Worm (Caenorhabditis elegans) whole organism, young adult: ENCODE measurements around the gene F55A11.4.
A peak's percentile ranks its signal among the peaks of the same experiment; 100 is the strongest.

ENCODE experiments used
- B0336.3 ChIP-seq: fragments of 200-800 bp; sonication (Bioruptor generic); IDR thresholded peaks from 2 replicates; pipeline ENCODE4 v1.3.6; 2022; ENCODE audit warnings: missing genetic modification characterization, missing compliant biosample characterization
- C06A6.2 ChIP-seq: fragments of 200-800 bp; sonication (Bioruptor generic); conservative IDR thresholded peaks from 2 replicates; pipeline ENCODE4 v1.3.6; 2022; ENCODE audit warnings: missing genetic modification characterization, missing compliant biosample characterization
- D2030.7 ChIP-seq: fragments of 200-800 bp; sonication (Bioruptor generic); IDR thresholded peaks from 2 replicates; pipeline ENCODE4 v1.3.6; 2022; ENCODE audit warnings: missing genetic modification reagents, missing genetic modification characterization, missing compliant biosample characterization
- F22D6.2 ChIP-seq: sonication (generic microtip); optimal IDR thresholded peaks from 2 replicates; lab custom pipeline; 2016; ENCODE audit warnings: mild to moderate bottlenecking, missing genetic modification characterization, missing compliant biosample characterization
- F33H1.4 ChIP-seq: fragments of 200-800 bp; sonication (Bioruptor generic); IDR thresholded peaks from 2 replicates; pipeline ENCODE4 v1.3.6; 2022; ENCODE audit warnings: missing genetic modification reagents, missing genetic modification characterization, missing compliant biosample characterization
- F49E8.2 ChIP-seq: sonication (generic microtip); optimal IDR thresholded peaks from 3 replicates; lab custom pipeline; 2017; ENCODE audit warnings: missing genetic modification characterization, mild to moderate bottlenecking, missing compliant biosample characterization, antibody characterized with exemption, moderate library complexity; ENCODE audit not compliant: insufficient read depth
- F57A8.1 ChIP-seq: fragments of 200-800 bp; sonication (Bioruptor generic); optimal IDR thresholded peaks from 2 replicates; lab custom pipeline; 2018; ENCODE audit warnings: mild to moderate bottlenecking, missing genetic modification characterization, moderate library complexity, missing compliant biosample characterization
- K11D2.4 ChIP-seq: fragments of 200-800 bp; sonication (Bioruptor generic); IDR thresholded peaks from 2 replicates; pipeline ENCODE4 v1.3.6; 2022; ENCODE audit warnings: missing genetic modification reagents, missing genetic modification characterization, missing compliant biosample characterization
- K12H6.12 ChIP-seq: fragments of 200-800 bp; sonication (Bioruptor generic); optimal IDR thresholded peaks from 2 replicates; lab custom pipeline; 2018; ENCODE audit warnings: mild to moderate bottlenecking, missing genetic modification characterization, missing compliant biosample characterization
- Y79H2A.3 ChIP-seq: fragments of 200-800 bp; sonication (Bioruptor generic); conservative IDR thresholded peaks from 2 replicates; pipeline ENCODE4 v1.3.6; 2022; ENCODE audit warnings: missing genetic modification reagents, missing genetic modification characterization, missing compliant biosample characterization
- aptf-3 ChIP-seq: fragments of 200-800 bp; sonication (Bioruptor generic); IDR thresholded peaks from 2 replicates; pipeline ENCODE4 v1.3.6; 2022; ENCODE audit warnings: missing genetic modification characterization, missing compliant biosample characterization
- atf-7 ChIP-seq: sonication (generic microtip); optimal IDR thresholded peaks from 2 replicates; lab custom pipeline; 2017; ENCODE audit warnings: mild to moderate bottlenecking, missing genetic modification characterization, missing compliant biosample characterization
- athp-1 ChIP-seq: sonication (generic microtip); optimal IDR thresholded peaks from 2 replicates; lab custom pipeline; 2017; ENCODE audit warnings: mild to moderate bottlenecking, missing genetic modification characterization, missing compliant biosample characterization
- attf-5 ChIP-seq: fragments of 200-800 bp; sonication (Bioruptor generic); optimal IDR thresholded peaks from 2 replicates; lab custom pipeline; 2018; ENCODE audit warnings: mild to moderate bottlenecking, missing genetic modification characterization, missing compliant biosample characterization
- attf-6 ChIP-seq: fragments of 200-800 bp; sonication (Bioruptor generic); IDR thresholded peaks from 2 replicates; pipeline ENCODE4 v1.3.6; 2022; ENCODE audit warnings: missing genetic modification reagents, missing genetic modification characterization, missing compliant biosample characterization
- ccch-3 ChIP-seq: fragments of 200-800 bp; sonication (Bioruptor generic); optimal IDR thresholded peaks from 2 replicates; lab custom pipeline; 2018; ENCODE audit warnings: mild to moderate bottlenecking, missing genetic modification characterization, missing compliant biosample characterization
- cebp-1 ChIP-seq, 2 experiments: fragments of 200-800 bp in 1 of 2; sonication (Bioruptor generic) in 1 of 2; sonication (generic microtip) in 1 of 2; IDR thresholded peaks in 1 of 2; optimal IDR thresholded peaks in 1 of 2; 2 replicates each; pipeline versions ENCODE4 v1.3.6 to Lab custom; 2017 to 2022; ENCODE audit warnings: missing compliant biosample characterization in 2 of 2, missing genetic modification characterization in 2 of 2, mild to moderate bottlenecking in 1 of 2, missing genetic modification reagents in 1 of 2, moderate library complexity in 1 of 2
- cebp-2 ChIP-seq: fragments of 200-800 bp; sonication (Bioruptor generic); IDR thresholded peaks from 2 replicates; pipeline ENCODE4 v1.3.6; 2022; ENCODE audit warnings: missing genetic modification characterization, missing compliant biosample characterization
- ceh-100 ChIP-seq: fragments of 200-800 bp; sonication (Bioruptor generic); IDR thresholded peaks from 2 replicates; pipeline ENCODE4 v1.3.6; 2022; ENCODE audit warnings: missing genetic modification reagents, missing genetic modification characterization, missing compliant biosample characterization
- ceh-27 ChIP-seq: fragments of 200-800 bp; sonication (Bioruptor generic); optimal IDR thresholded peaks from 2 replicates; lab custom pipeline; 2018; ENCODE audit warnings: mild to moderate bottlenecking, missing genetic modification characterization, moderate library complexity, missing compliant biosample characterization
- ceh-91 ChIP-seq: fragments of 200-800 bp; sonication (Bioruptor generic); IDR thresholded peaks from 2 replicates; pipeline ENCODE4 v1.3.6; 2022; ENCODE audit warnings: missing genetic modification reagents, missing genetic modification characterization, missing compliant biosample characterization
- dpff-1 ChIP-seq: sonication (generic microtip); optimal IDR thresholded peaks from 2 replicates; lab custom pipeline; 2017; ENCODE audit warnings: mild to moderate bottlenecking, missing genetic modification characterization, missing compliant biosample characterization
- efl-1 ChIP-seq: fragments of 150-350 bp; optimal IDR thresholded peaks from 2 replicates; lab custom pipeline; 2014; ENCODE audit warnings: missing biosample characterization, missing genetic modification reagents, missing genetic modification characterization
- egl-18 ChIP-seq: fragments of 200-800 bp; sonication (Bioruptor generic); IDR thresholded peaks from 2 replicates; pipeline ENCODE4 v1.3.6; 2022; ENCODE audit warnings: missing genetic modification reagents, missing genetic modification characterization, missing compliant biosample characterization
- gei-17 ChIP-seq: fragments of 200-800 bp; sonication (Bioruptor generic); optimal IDR thresholded peaks from 2 replicates; lab custom pipeline; 2018; ENCODE audit warnings: mild to moderate bottlenecking, missing genetic modification characterization, missing compliant biosample characterization
- him-1 ChIP-seq: sonication (generic microtip); optimal IDR thresholded peaks from 2 replicates; lab custom pipeline; 2016; ENCODE audit warnings: missing genotype, missing genetic modification reagents, missing genetic modification characterization, missing compliant biosample characterization
- hlh-12 ChIP-seq: sonication (generic microtip); optimal IDR thresholded peaks from 2 replicates; lab custom pipeline; 2016; ENCODE audit warnings: missing genetic modification characterization, missing compliant biosample characterization
- hmg-1.2 ChIP-seq: fragments of 200-800 bp; sonication (Bioruptor generic); IDR thresholded peaks from 2 replicates; pipeline ENCODE4 v1.3.6; 2022; ENCODE audit warnings: missing genetic modification reagents, missing genetic modification characterization, missing compliant biosample characterization
- hmg-20 ChIP-seq: fragments of 200-800 bp; sonication (Bioruptor generic); IDR thresholded peaks from 2 replicates; pipeline ENCODE4 v1.3.6; 2022; ENCODE audit warnings: missing genetic modification reagents, missing genetic modification characterization, missing compliant biosample characterization
- lin-40 ChIP-seq: sonication (generic microtip); optimal IDR thresholded peaks from 2 replicates; lab custom pipeline; 2016; ENCODE audit warnings: missing genetic modification characterization, mild to moderate bottlenecking, missing compliant biosample characterization, missing genotype, missing genetic modification reagents
- lin-54 ChIP-seq: fragments of 200-800 bp; sonication (Bioruptor generic); optimal IDR thresholded peaks from 2 replicates; lab custom pipeline; 2018; ENCODE audit warnings: mild to moderate bottlenecking, missing genetic modification characterization, missing compliant biosample characterization
- lir-1 ChIP-seq: fragments of 200-800 bp; sonication (Bioruptor generic); conservative IDR thresholded peaks from 2 replicates; pipeline ENCODE4 v1.3.6; 2022; ENCODE audit warnings: missing genetic modification reagents, missing genetic modification characterization, missing compliant biosample characterization
- lsl-1 ChIP-seq: fragments of 200-800 bp; sonication (Bioruptor generic); optimal IDR thresholded peaks from 2 replicates; lab custom pipeline; 2018; ENCODE audit warnings: mild to moderate bottlenecking, missing genetic modification characterization, moderate library complexity, missing compliant biosample characterization
- madf-10 ChIP-seq: sonication (generic microtip); optimal IDR thresholded peaks from 2 replicates; lab custom pipeline; 2016; ENCODE audit warnings: mild to moderate bottlenecking, missing genetic modification characterization, missing compliant biosample characterization
- madf-3 ChIP-seq: fragments of 200-800 bp; sonication (Bioruptor generic); IDR thresholded peaks from 2 replicates; pipeline ENCODE4 v1.3.6; 2022; ENCODE audit warnings: missing genetic modification reagents, missing genetic modification characterization, missing compliant biosample characterization
- madf-6 ChIP-seq: fragments of 200-800 bp; sonication (Bioruptor generic); IDR thresholded peaks from 2 replicates; pipeline ENCODE4 v1.3.6; 2022; ENCODE audit warnings: missing genetic modification reagents, missing genetic modification characterization, missing compliant biosample characterization
- madf-8 ChIP-seq: fragments of 200-800 bp; sonication (Bioruptor generic); conservative IDR thresholded peaks from 2 replicates; pipeline ENCODE4 v1.3.6; 2022; ENCODE audit warnings: missing genetic modification reagents, missing genetic modification characterization, missing compliant biosample characterization
- nhr-120 ChIP-seq: fragments of 200-800 bp; sonication (Bioruptor generic); IDR thresholded peaks from 2 replicates; pipeline ENCODE4 v1.3.6; 2022; ENCODE audit warnings: missing genetic modification characterization, missing compliant biosample characterization
- rcor-1 ChIP-seq: fragments of 200-800 bp; sonication (Bioruptor generic); IDR thresholded peaks from 2 replicates; pipeline ENCODE4 v1.3.6; 2022; ENCODE audit warnings: missing genetic modification reagents, missing genetic modification characterization, missing compliant biosample characterization
- rpc-1 ChIP-seq, 2 experiments: fragments of 150-350 bp in 1 of 2; sonication (generic microtip) in 1 of 2; optimal IDR thresholded peaks; 2 replicates each; lab custom pipeline; 2014 to 2018; ENCODE audit warnings: missing biosample characterization in 1 of 2, missing genetic modification characterization in 1 of 2, missing genetic modification reagents in 1 of 2, missing genotype in 1 of 2
- sdz-38 ChIP-seq: sonication (generic microtip); optimal IDR thresholded peaks from 2 replicates; lab custom pipeline; 2016; ENCODE audit warnings: missing genotype, missing genetic modification characterization, missing compliant biosample characterization
- snpc-1.1 ChIP-seq: sonication (generic microtip); optimal IDR thresholded peaks from 2 replicates; lab custom pipeline; 2017; ENCODE audit warnings: missing genetic modification characterization, mild to moderate bottlenecking, missing compliant biosample characterization, antibody characterized with exemption, moderate library complexity, missing genotype, missing genetic modification reagents; ENCODE audit not compliant: insufficient read depth
- somi-1 ChIP-seq: fragments of 200-800 bp; sonication (Bioruptor generic); optimal IDR thresholded peaks from 2 replicates; lab custom pipeline; 2018; ENCODE audit warnings: mild to moderate bottlenecking, missing genetic modification characterization, missing compliant biosample characterization
- tbx-9 ChIP-seq: sonication (generic microtip); optimal IDR thresholded peaks from 2 replicates; lab custom pipeline; 2016; ENCODE audit warnings: borderline replicate concordance, missing genetic modification characterization, inconsistent platforms, missing compliant biosample characterization
- xnd-1 ChIP-seq: sonication (generic microtip); optimal IDR thresholded peaks from 2 replicates; lab custom pipeline; 2016; ENCODE audit warnings: missing genotype, missing genetic modification reagents, missing genetic modification characterization, missing compliant biosample characterization
- ztf-25 ChIP-seq: fragments of 200-800 bp; sonication (Bioruptor generic); IDR thresholded peaks from 2 replicates; pipeline ENCODE4 v1.3.6; 2022; ENCODE audit warnings: missing genetic modification reagents, missing genetic modification characterization, missing compliant biosample characterization

Gene F55A11.4

DNA sequence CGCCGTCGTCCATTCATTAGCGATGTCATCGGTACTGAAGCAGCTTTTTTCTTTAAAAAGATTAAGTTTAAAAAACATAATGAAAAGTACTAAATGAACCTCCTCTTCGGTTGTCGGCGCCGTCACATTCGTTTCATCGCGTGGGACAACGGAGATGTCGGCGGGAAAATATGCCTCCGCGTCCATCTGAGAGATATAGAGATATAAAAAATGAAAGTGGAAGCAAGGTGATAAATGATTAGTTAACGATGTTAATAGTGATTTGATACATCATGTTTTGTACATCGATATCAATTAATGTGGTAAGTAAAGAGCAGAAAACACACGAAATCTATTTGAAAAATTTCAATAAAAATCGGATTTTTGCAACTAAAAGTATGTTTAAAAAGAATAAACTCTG is 17.0 kb downstream of the F55A11.4 start, which contains the start of gene F55A11.7 (continued):
- TF ChIP-seq ccch-3 (GFP tag; lab: Kevin White, UChicago), result no peak
- no peak for TF ChIP-seq K12H6.12 (tag; lab: Kevin White, UChicago)
- TF ChIP-seq F22D6.2 (tag; lab: Kevin White, UChicago), result no peak
- no peak for TF ChIP-seq Y79H2A.3
- TF ChIP-seq lir-1 (GFP tag; lab: Robert Waterston, UW), result no peak
- no peak for TF ChIP-seq hlh-12 (tag; lab: Kevin White, UChicago)

DNA sequence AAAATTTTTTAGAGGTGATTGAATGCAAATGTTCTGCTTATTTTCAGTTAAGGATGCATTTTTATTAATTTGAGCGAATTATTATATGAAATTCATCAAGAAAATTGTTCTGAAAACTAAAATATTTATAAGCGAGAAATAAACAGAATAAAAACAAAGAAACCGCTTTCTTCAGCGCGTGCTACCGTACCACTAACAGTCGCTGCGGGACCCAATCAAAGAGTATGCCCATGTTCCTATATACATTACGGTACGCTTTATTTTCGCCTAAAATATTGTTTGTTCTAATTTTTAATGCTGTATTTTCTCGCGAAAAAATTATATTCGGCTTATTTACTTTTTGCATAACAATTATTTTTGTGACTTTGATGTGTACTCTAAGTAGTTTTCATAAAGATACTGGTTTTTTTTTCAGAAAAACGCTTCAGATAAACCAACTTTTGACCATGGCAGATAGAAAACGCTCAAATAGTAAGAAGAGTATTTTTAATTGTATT is 17.5 kb downstream of the F55A11.4 start, which contains the start of gene F55A11.8:
Gene F55A11.8, plus strand, starts transcription at position 447 of the 497 bp plus-strand sequence.
- TF ChIP-seq lsl-1 (GFP tag; lab: Kevin White, UChicago) (peak; percentile 95), ceh-100 (GFP tag; lab: Robert Waterston, UW) (no peak), cebp-1 (GFP tag; IDR thresholded peaks at IDR 0.05; lab: Robert Waterston, UW) (no peak), cebp-1 (tag; optimal IDR thresholded peaks at IDR 0.05; lab: Kevin White, UChicago) (no peak), snpc-1.1 (tag; lab: Kevin White, UChicago) (no peak), ceh-91 (no peak), ceh-27 (GFP tag; lab: Kevin White, UChicago) (no peak), nhr-120 (GFP tag; lab: Robert Waterston, UW) (no peak), hmg-1.2 (GFP tag; lab: Robert Waterston, UW) (peak; percentile 13; the same call in 1 of the 2 replicates), sdz-38 (no peak), madf-8 (GFP tag; lab: Robert Waterston, UW) (peak; percentile 62; the same call in 1 of the 2 replicates), lin-40 (no peak), xnd-1 (tag; lab: Kevin White, UChicago) (peak; percentile 86), efl-1 (GFP tag; lab: Kevin White, UChicago) (peak; percentile 64), egl-18 (no peak), madf-6 (GFP tag; lab: Robert Waterston, UW) (peak; percentile 89), K11D2.4 (GFP tag; lab: Robert Waterston, UW) (no peak), F33H1.4 (GFP tag; lab: Robert Waterston, UW) (peak; percentile 92), madf-3 (0 out of 2 replicates have a peak, but pooled peaks have one; percentile 55), somi-1 (GFP tag; lab: Kevin White, UChicago) (no peak), D2030.7 (0 out of 2 replicates have a peak, but pooled peaks have one; percentile 14), tbx-9 (tag; lab: Kevin White, UChicago) (no peak), ztf-25 (GFP tag; lab: Robert Waterston, UW) (no peak), B0336.3 (no peak), cebp-2 (GFP tag; lab: Robert Waterston, UW) (no peak), F22D6.2 (tag; lab: Kevin White, UChicago) (no peak), him-1 (tag; lab: Kevin White, UChicago) (peak; percentile 50), F49E8.2 (peak; percentile 25), C06A6.2 (no peak)

DNA sequence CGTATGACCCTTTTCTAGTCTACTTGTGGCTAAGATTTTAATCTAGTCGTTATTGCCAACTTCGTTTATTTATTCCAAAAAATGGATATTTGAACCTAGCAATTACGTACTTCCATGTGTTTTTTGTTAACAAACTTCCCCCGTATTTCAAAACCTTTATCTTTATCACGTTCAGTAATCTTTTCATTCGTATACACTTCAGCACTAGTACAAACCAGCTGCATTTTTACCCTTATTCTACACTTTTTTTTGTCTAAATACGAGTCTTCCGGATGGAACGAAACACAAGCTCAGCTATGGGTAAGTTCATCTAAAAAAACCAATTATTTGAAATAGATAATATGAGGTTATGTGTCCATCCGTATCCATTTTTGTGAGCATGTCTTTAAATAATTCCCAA is 19.2 kb downstream of the F55A11.4 start, which contains the start of gene D2023.1:
Gene D2023.1, plus strand, starts transcription at position 77 of the 400 bp plus-strand sequence.
- no peak for TF ChIP-seq F49E8.2
- TF ChIP-seq lin-54, result no peak
- no peak for TF ChIP-seq gei-17 (GFP tag; lab: Kevin White, UChicago)
- no peak for TF ChIP-seq athp-1 (tag; lab: Kevin White, UChicago)
- no peak for TF ChIP-seq lsl-1 (GFP tag; lab: Kevin White, UChicago)
- TF ChIP-seq F57A8.1 (GFP tag; lab: Kevin White, UChicago), result no peak
- TF ChIP-seq attf-6 (GFP tag; lab: Robert Waterston, UW), result no peak
- TF ChIP-seq aptf-3 (GFP tag; lab: Robert Waterston, UW), result no peak
- no peak for TF ChIP-seq egl-18
- TF ChIP-seq rcor-1 (GFP tag; lab: Robert Waterston, UW), result no peak
- no peak for TF ChIP-seq madf-10 (tag; lab: Kevin White, UChicago)
- TF ChIP-seq rpc-1 (optimal IDR thresholded peaks at IDR 0.05; lab: Kevin White, UChicago), result no peak
- no peak for TF ChIP-seq rpc-1 (tag; optimal IDR thresholded peaks at IDR 0.05; lab: Kevin White, UChicago)
- no peak for TF ChIP-seq dpff-1
- no peak for TF ChIP-seq attf-5 (GFP tag; lab: Kevin White, UChicago)
- TF ChIP-seq hmg-20 (GFP tag; lab: Robert Waterston, UW), result no peak
- no peak for TF ChIP-seq atf-7 (tag; lab: Kevin White, UChicago)
- TF ChIP-seq madf-3, result no peak
